Fruit fly (Drosophila melanogaster): Measurements from ENCODE around the gene COX6CL.

Gene COX6CL

dm6 chr2L:5818343-5818742, at the start of gene COX6CL:
Gene COX6CL, minus strand, starts transcription at chr2L:5818443.
- TF ChIP-seq noc (tag; optimal IDR thresholded peaks at IDR 0.05): no peak

DNA sequence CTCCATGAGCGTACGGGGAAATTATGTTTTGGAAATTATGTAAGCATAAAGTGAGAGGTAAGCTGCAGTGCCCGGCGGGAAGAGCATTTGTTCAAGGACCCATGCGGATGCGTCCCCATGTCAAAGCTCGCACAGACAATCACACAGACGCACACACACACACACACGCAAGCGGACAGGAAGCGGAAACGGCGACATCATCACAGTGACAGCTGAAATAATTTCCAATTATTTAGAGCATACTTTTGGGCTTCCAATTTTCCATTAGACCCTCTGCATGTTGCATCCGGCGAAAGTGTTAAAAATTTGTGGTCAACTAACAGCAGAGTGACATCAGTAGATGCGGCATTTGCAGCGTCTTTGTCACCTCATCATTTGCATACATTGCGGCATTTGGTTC, 48.5 kb upstream of the COX6CL start:
- TF ChIP-seq noc (tag; optimal IDR thresholded peaks at IDR 0.05): no peak

DNA sequence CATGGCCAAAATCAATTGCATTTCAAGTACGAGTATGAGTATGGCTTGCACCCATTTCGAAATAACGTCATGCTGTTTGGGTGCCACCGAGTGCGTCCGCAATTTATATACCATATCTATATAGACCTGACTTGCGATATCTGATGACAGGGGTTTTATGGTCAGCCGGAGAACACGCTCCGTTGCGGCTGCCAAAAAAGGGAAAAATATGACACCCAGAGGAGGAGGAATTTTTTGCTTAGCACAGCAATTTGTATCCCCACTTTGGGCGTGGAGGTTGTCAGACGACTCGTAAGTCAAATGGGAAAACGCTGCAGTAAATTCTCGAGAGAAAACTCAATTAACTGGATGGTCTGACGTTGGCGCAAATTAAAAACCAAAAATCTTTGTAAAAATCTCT, 38.5 kb upstream of the COX6CL start:
- no peak for TF ChIP-seq noc (tag; optimal IDR thresholded peaks at IDR 0.05)

DNA sequence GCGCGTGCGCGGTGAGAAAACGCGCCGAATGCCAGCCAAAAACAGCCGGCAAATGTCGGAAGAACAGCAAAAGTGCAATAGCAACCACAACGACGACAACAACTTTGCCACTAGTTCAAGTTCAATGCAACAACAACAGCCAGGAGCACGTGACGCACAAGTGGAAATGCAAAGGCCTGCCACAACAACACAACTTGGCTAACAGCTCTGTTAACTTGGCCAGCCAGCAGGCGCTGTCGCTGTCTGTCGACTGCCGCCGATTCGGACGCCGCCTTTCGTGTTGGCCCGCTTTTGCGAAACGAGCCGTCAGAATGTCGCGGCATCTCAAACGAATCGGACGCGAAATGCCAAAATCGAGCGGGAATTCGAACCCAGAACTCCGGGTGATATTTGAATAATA, 5.5 kb upstream of the COX6CL start, which contains the start of gene TrissinR:
Gene TrissinR (plus strand): TSS at position 301 of the 400 bp plus-strand sequence.
- TF ChIP-seq noc (tag; optimal IDR thresholded peaks at IDR 0.05): no peak

- TF ChIP-seq noc (tag; optimal IDR thresholded peaks at IDR 0.05): no peak
Measured at dm6 chr2L:5820930-5821329, 2.7 kb upstream of the COX6CL start.

DNA sequence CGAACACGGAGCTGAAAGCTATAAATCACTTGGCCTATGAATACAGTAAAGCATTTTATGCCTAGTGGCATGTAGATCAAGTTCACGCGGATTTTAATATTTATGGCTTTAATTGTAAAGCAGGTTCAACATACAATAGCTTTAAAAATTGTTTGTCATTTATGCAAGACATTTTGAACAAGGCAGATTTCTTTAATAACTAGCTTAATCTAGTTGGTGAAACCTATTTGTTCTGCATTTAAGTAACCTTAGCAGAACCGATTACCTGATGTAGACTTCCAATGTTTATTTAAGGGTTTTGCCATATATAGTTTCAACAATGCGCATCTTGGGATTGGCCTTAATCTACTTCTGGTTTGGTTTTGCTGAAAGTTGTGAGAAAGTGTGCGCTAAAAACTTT, 7.0 kb downstream of the COX6CL start, which contains the start of gene CG43307:
Gene CG43307 (plus strand): TSS at position 301 of the 400 bp plus-strand sequence.
- TF ChIP-seq noc (tag; optimal IDR thresholded peaks at IDR 0.05): no peak

dm6 chr2L:5805091-5805817, 13.0 kb downstream of the COX6CL start, which contains the start of gene CG11034:
Gene CG11034, plus strand, starts transcription at chr2L:5805395.
- no peak for TF ChIP-seq noc (tag; optimal IDR thresholded peaks at IDR 0.05)

DNA sequence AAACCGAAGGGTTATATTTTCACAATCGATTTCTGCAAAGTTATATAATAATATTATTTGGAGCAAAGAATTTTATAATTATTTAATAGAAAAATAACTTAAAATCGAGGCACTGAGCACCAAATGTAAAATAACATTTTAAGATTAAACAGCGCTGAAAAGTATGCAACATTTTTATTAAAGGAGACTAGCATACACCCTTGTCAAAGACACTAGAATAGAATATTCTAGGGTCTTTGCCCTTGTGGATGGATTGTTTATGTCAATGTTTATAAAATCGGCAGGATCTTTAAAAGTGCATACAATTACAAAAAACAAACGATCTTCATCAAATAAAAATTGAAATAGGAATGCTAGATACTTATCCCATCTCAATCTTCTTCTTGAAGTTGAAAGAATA, 14.2 kb downstream of the COX6CL start:
- no peak for TF ChIP-seq noc (tag; optimal IDR thresholded peaks at IDR 0.05)

dm6 chr2L:5801926-5802325, 16.3 kb downstream of the COX6CL start, which contains the start of the genes CG14005 and CG7239:
Gene CG14005, minus strand, starts transcription at chr2L:5801975.
Gene CG7239, plus strand, starts transcription at chr2L:5802220.
- no peak for TF ChIP-seq noc (tag; optimal IDR thresholded peaks at IDR 0.05)

dm6 chr2L:5800388-5800748, 17.9 kb downstream of the COX6CL start:
- TF ChIP-seq noc (tag; optimal IDR thresholded peaks at IDR 0.05): no peak

- no peak for TF ChIP-seq noc (tag; optimal IDR thresholded peaks at IDR 0.05)
Measured at dm6 chr2L:5799435-5800387, 18.5 kb downstream of the COX6CL start, which contains the start of gene CG9171. Gene CG9171, minus strand, starts transcription at chr2L:5800253.

- TF ChIP-seq noc (tag; optimal IDR thresholded peaks at IDR 0.05): no peak
Measured at dm6 chr2L:5798629-5799028, 19.6 kb downstream of the COX6CL start.

dm6 chr2L:5797977-5798376, 20.3 kb downstream of the COX6CL start:
- TF ChIP-seq noc (tag; optimal IDR thresholded peaks at IDR 0.05): no peak

DNA sequence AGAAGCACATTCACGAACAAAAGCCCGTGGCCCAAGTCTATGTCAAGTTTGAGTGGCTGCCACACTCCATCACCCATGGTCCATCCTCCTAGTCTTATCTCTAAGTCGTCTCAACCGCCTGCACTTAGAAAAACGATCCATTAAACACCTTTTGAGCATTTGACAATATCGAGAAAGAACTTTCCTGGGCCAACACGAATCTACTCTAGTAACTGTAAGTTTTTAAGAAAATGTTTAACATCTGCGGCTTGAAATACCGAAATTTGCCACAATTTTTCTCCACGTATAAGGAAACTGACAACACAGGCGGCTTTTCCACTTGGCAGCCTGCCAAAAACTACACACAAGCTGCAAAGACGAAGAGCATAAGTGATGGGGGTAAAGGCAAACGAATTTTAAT, 23.1 kb downstream of the COX6CL start:
- TF ChIP-seq noc (tag; optimal IDR thresholded peaks at IDR 0.05): no peak

DNA sequence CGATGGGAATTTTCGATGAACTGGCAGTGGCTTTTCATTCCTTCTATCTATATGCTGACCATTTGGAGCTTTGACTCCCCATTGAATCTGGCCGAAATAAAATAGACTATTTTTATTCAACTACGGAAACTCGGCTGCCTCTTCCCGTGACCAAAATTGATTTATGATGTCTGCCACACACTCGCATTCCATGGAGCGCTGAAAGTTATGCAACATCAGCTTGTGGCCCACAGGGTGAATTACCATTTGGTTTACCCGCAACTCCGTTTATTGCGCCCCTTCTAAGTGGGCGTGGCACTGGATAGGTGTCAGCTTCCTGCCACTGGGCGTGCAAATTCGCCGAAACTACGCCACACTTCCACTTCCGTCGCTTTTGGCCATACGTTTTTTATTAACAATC, 25.1 kb downstream of the COX6CL start:
- no peak for TF ChIP-seq noc (tag; optimal IDR thresholded peaks at IDR 0.05)

dm6 chr2L:5790799-5791526, 27.3 kb downstream of the COX6CL start:
- no peak for TF ChIP-seq noc (tag; optimal IDR thresholded peaks at IDR 0.05)
